Worm (Caenorhabditis elegans): Measurements from ENCODE around the gene srbc-5.

- TF ChIP-seq nhr-237 (tag; optimal IDR thresholded peaks at IDR 0.05) (no peak), nhr-6 (tag; optimal IDR thresholded peaks at IDR 0.05) (no peak), aha-1 (tag) (peak; percentile 49), spr-1 (tag; optimal IDR thresholded peaks at IDR 0.05) (no peak), unc-62 (GFP tag; optimal IDR thresholded peaks at IDR 0.05 in 1 of 2) (peak in 1 of 2 experiments; percentile 25), unc-62 (tag; optimal IDR thresholded peaks at IDR 0.05) (no peak), cey-2 (tag; optimal IDR thresholded peaks at IDR 0.05; ENCODE audit: borderline replicate concordance, insufficient read depth) (no peak), ces-1 (GFP tag; optimal IDR thresholded peaks at IDR 0.05) (no peak), T20F7.1 (GFP tag; optimal IDR thresholded peaks at IDR 0.05) (no peak), snpc-4 (tag; optimal IDR thresholded peaks at IDR 0.05) (no peak)
Observed at ce11 chrV:3284629-3285028, 24.5 kb downstream of the srbc-5 start, which contains the start of gene F35F10.5.
